Fruit fly (Drosophila melanogaster) Kc167 (cell line): ENCODE data around the gene CG10005.

Source experiments
- Myc ChIP-seq: fragments of >200 bp; optimal IDR thresholded peaks from 2 replicates; lab custom pipeline; 2017; ENCODE audit warnings: missing external identifiers
- insv ChIP-seq: fragments of >200 bp; optimal IDR thresholded peaks from 3 replicates; lab custom pipeline; 2018; ENCODE audit warnings: missing external identifiers
- psq ChIP-seq: fragments of >200 bp; optimal IDR thresholded peaks from 2 replicates; lab custom pipeline; 2017; ENCODE audit warnings: missing external identifiers
- ttk ChIP-seq: sonication (Bioruptor generic); optimal IDR thresholded peaks from 2 replicates; lab custom pipeline; 2017; ENCODE audit warnings: missing external identifiers

DNA sequence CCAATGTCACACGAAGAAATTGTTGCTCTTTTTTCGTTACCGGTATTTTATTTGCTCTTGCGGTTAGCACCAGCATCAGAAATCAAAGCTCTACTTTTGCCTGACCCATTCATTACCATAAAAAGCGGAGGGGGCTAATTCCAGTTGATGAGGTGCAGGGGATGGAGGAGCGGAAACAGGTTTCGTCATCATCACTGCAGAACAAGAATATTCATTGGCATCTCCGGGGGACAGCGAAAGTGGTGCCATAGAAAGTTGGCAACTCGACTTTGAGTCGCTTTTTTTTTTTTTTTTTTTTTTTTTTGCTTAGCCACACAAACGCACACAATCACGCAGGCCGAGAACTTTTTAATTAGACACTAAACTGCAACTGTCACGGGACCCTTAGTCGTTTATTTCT lies 35.9 kb downstream of the CG10005 start:
- TF ChIP-seq psq (lab: Kevin White, UChicago) (no peak), Myc (lab: Kevin White, UChicago) (no peak), insv (lab: Kevin White, UChicago) (no peak), ttk (no peak)
